Fruit fly (Drosophila melanogaster) whole organism, embryonic: ENCODE data around the gene mgr.

Experiments used
- Adf1 ChIP-seq: fragments of 200-800 bp; sonication (Bioruptor generic); IDR thresholded peaks from 2 replicates; pipeline ENCODE4 v1.3.6; 2022; ENCODE audit warnings: missing biosample characterization, missing genetic modification characterization
- Antp ChIP-seq: fragments of 200-800 bp; sonication (Bioruptor generic); optimal IDR thresholded peaks from 3 replicates; lab custom pipeline; 2016; ENCODE audit warnings: missing biosample characterization, missing genetic modification characterization
- Bgb ChIP-seq: fragments of 200-800 bp; sonication (Bioruptor generic); IDR thresholded peaks from 2 replicates; pipeline ENCODE4 v1.3.6; 2022; ENCODE audit warnings: missing biosample characterization, missing genetic modification characterization; ENCODE audit not compliant: partially characterized antibody
- CG10147 ChIP-seq: fragments of 200-800 bp; sonication (Bioruptor generic); optimal IDR thresholded peaks from 2 replicates; lab custom pipeline; 2019; ENCODE audit warnings: missing biosample characterization, mild to moderate bottlenecking, missing genetic modification characterization, moderate library complexity
- CG11695 ChIP-seq: fragments of 200-800 bp; sonication (Bioruptor generic); IDR thresholded peaks from 3 replicates; pipeline ENCODE4 v1.3.6; 2022; ENCODE audit warnings: missing biosample characterization, missing genetic modification characterization
- CG12104 ChIP-seq: fragments of 200-800 bp; sonication (Bioruptor generic); optimal IDR thresholded peaks from 3 replicates; lab custom pipeline; 2016; ENCODE audit warnings: missing biosample characterization, missing genetic modification characterization
- CG12155 ChIP-seq: fragments of 200-800 bp; sonication (Bioruptor generic); optimal IDR thresholded peaks from 3 replicates; lab custom pipeline; 2016; ENCODE audit warnings: missing biosample characterization, missing genetic modification characterization
- CG12299 ChIP-seq: fragments of 200-800 bp; sonication (Bioruptor generic); optimal IDR thresholded peaks from 2 replicates; lab custom pipeline; 2018; ENCODE audit warnings: missing biosample characterization, mild to moderate bottlenecking, missing genetic modification characterization
- CG14667 ChIP-seq: fragments of 200-800 bp; sonication (Bioruptor generic); IDR thresholded peaks from 2 replicates; pipeline ENCODE4 v1.3.6; 2022; ENCODE audit warnings: missing biosample characterization, missing genetic modification characterization
- CG15073 ChIP-seq: fragments of 200-800 bp; sonication (Bioruptor generic); optimal IDR thresholded peaks from 2 replicates; lab custom pipeline; 2016; ENCODE audit warnings: missing biosample characterization, missing genetic modification characterization
- CG17385 ChIP-seq: fragments of 200-800 bp; sonication (Bioruptor generic); optimal IDR thresholded peaks from 3 replicates; lab custom pipeline; 2018; ENCODE audit warnings: missing biosample characterization, mild to moderate bottlenecking, missing genetic modification characterization
- CG2875 ChIP-seq: fragments of 200-800 bp; sonication (Bioruptor generic); optimal IDR thresholded peaks from 2 replicates; lab custom pipeline; 2017; ENCODE audit warnings: missing biosample characterization, mild to moderate bottlenecking, missing genetic modification characterization, missing genetic modification reagents
- CG2889 ChIP-seq: fragments of 200-800 bp; sonication (Bioruptor generic); IDR thresholded peaks from 3 replicates; pipeline ENCODE4 v1.3.6; 2022; ENCODE audit warnings: missing biosample characterization, missing genetic modification characterization
- CG32767 ChIP-seq: fragments of 200-800 bp; sonication (Bioruptor generic); IDR thresholded peaks from 2 replicates; pipeline ENCODE4 v1.3.6; 2022; ENCODE audit warnings: missing biosample characterization, missing genetic modification characterization
- CG32772 ChIP-seq: fragments of 200-800 bp; sonication (Bioruptor generic); IDR thresholded peaks from 2 replicates; pipeline ENCODE4 v1.3.6; 2022; ENCODE audit warnings: missing biosample characterization, missing genetic modification characterization
- CG3838 ChIP-seq: fragments of 200-800 bp; sonication (Bioruptor generic); optimal IDR thresholded peaks from 3 replicates; lab custom pipeline; 2016; ENCODE audit warnings: missing biosample characterization, missing genetic modification characterization
- CG43689 ChIP-seq: fragments of 200-800 bp; sonication (Bioruptor generic); IDR thresholded peaks from 2 replicates; pipeline ENCODE4 v1.3.6; 2022; ENCODE audit warnings: missing biosample characterization, missing genetic modification characterization
- CG5245 ChIP-seq: fragments of 200-800 bp; sonication (Bioruptor generic); optimal IDR thresholded peaks from 3 replicates; lab custom pipeline; 2016; ENCODE audit warnings: missing biosample characterization, missing genetic modification characterization
- CG8089 ChIP-seq: fragments of 200-800 bp; sonication (Bioruptor generic); optimal IDR thresholded peaks from 3 replicates; lab custom pipeline; 2016; ENCODE audit warnings: missing biosample characterization, missing genetic modification characterization
- CG8359 ChIP-seq: fragments of 200-800 bp; sonication (Bioruptor generic); optimal IDR thresholded peaks from 2 replicates; lab custom pipeline; 2017; ENCODE audit warnings: missing biosample characterization, mild to moderate bottlenecking, missing genetic modification characterization, borderline replicate concordance
- CG8765 ChIP-seq: fragments of 200-800 bp; sonication (Bioruptor generic); IDR thresholded peaks from 2 replicates; pipeline ENCODE4 v1.3.6; 2022; ENCODE audit warnings: missing biosample characterization, missing genetic modification characterization
- Chrac-16 ChIP-seq: fragments of 200-800 bp; sonication (Bioruptor generic); optimal IDR thresholded peaks from 3 replicates; lab custom pipeline; 2016; ENCODE audit warnings: missing biosample characterization, missing genetic modification characterization
- Deaf1 ChIP-seq: fragments of 200-800 bp; optimal IDR thresholded peaks from 3 replicates; lab custom pipeline; 2019; ENCODE audit warnings: missing biosample characterization, mild to moderate bottlenecking, missing genetic modification characterization, moderate library complexity
- Ets65A ChIP-seq: fragments of 200-800 bp; sonication (Bioruptor generic); peaks from one replicate; lab custom pipeline; 2016; ENCODE audit warnings: missing biosample characterization, missing genetic modification characterization
- GATAe ChIP-seq: fragments of 200-800 bp; sonication (Bioruptor generic); conservative IDR thresholded peaks from 2 replicates; pipeline ENCODE4 v1.3.6; 2022; ENCODE audit warnings: missing biosample characterization, missing genetic modification characterization
- MTF-1 ChIP-seq: fragments of 200-800 bp; sonication (Bioruptor generic); optimal IDR thresholded peaks from 2 replicates; lab custom pipeline; 2018; ENCODE audit warnings: missing biosample characterization, mild to moderate bottlenecking, missing genetic modification characterization, borderline replicate concordance
- Max ChIP-seq: fragments of 200-800 bp; sonication (Bioruptor generic); optimal IDR thresholded peaks from 2 replicates; lab custom pipeline; 2016; ENCODE audit warnings: missing biosample characterization, mild to moderate bottlenecking, missing genetic modification characterization
- Med ChIP-seq: fragments of 200-800 bp; sonication (Bioruptor generic); peaks from one replicate; lab custom pipeline; 2016; ENCODE audit warnings: missing biosample characterization, missing genetic modification characterization, mild to moderate bottlenecking, inconsistent platforms, moderate library complexity
- Mes4 ChIP-seq: fragments of 200-800 bp; sonication (Bioruptor generic); optimal IDR thresholded peaks from 2 replicates; lab custom pipeline; 2016; ENCODE audit warnings: missing biosample characterization, missing genetic modification characterization
- NC2α ChIP-seq: fragments of 200-800 bp; sonication (Bioruptor generic); optimal IDR thresholded peaks from 2 replicates; lab custom pipeline; 2016; ENCODE audit warnings: missing biosample characterization, missing genetic modification characterization
- Optix ChIP-seq: fragments of 200-800 bp; sonication (Bioruptor generic); IDR thresholded peaks from 3 replicates; pipeline ENCODE4 v1.3.6; 2022; ENCODE audit warnings: missing biosample characterization, missing genetic modification characterization
- Poxn ChIP-seq: fragments of 200-800 bp; sonication (Bioruptor generic); IDR thresholded peaks from 2 replicates; pipeline ENCODE4 v1.3.6; 2022; ENCODE audit warnings: missing biosample characterization, missing genetic modification characterization
- Rfx ChIP-seq: fragments of 200-800 bp; sonication (Bioruptor generic); IDR thresholded peaks from 2 replicates; pipeline ENCODE4 v1.3.6; 2022; ENCODE audit warnings: missing biosample characterization, missing genetic modification characterization
- Ssrp ChIP-seq: fragments of 200-800 bp; sonication (Bioruptor generic); optimal IDR thresholded peaks from 2 replicates; lab custom pipeline; 2018; ENCODE audit warnings: missing biosample characterization, mild to moderate bottlenecking, missing genetic modification characterization, moderate library complexity
- ap ChIP-seq: fragments of 200-800 bp; sonication (Bioruptor generic); IDR thresholded peaks from 2 replicates; pipeline ENCODE4 v1.3.6; 2022; ENCODE audit warnings: missing biosample characterization, missing genetic modification characterization
- cas ChIP-seq: fragments of 200-800 bp; sonication (Bioruptor generic); IDR thresholded peaks from 2 replicates; pipeline ENCODE4 v1.3.6; 2022; ENCODE audit warnings: missing biosample characterization, missing genetic modification characterization
- chm ChIP-seq: fragments of 200-800 bp; sonication (Bioruptor generic); IDR thresholded peaks from 2 replicates; pipeline ENCODE4 v1.3.6; 2022; ENCODE audit warnings: missing biosample characterization, missing genetic modification characterization
- cwo ChIP-seq: fragments of 200-800 bp; sonication (Bioruptor generic); optimal IDR thresholded peaks from 3 replicates; lab custom pipeline; 2017; ENCODE audit warnings: missing biosample characterization, missing genetic modification characterization, mild to moderate bottlenecking, moderate library complexity, missing genetic modification reagents
- eve ChIP-seq, 2 experiments: fragments of >200 bp; optimal IDR thresholded peaks; 2 replicates each; lab custom pipeline; 2017; ENCODE audit warnings: missing biosample characterization in 2 of 2, missing genetic modification characterization in 2 of 2
- ewg ChIP-seq: fragments of 200-800 bp; sonication (Bioruptor generic); optimal IDR thresholded peaks from 3 replicates; lab custom pipeline; 2017; ENCODE audit warnings: mild to moderate bottlenecking, missing biosample characterization, missing genetic modification reagents, missing genetic modification characterization
- fd3F ChIP-seq: fragments of 200-800 bp; sonication (Bioruptor generic); optimal IDR thresholded peaks from 2 replicates; lab custom pipeline; 2018; ENCODE audit warnings: missing biosample characterization, mild to moderate bottlenecking, missing genetic modification characterization, moderate library complexity
- jumu ChIP-seq: fragments of 200-800 bp; sonication (Bioruptor generic); optimal IDR thresholded peaks from 3 replicates; lab custom pipeline; 2016; ENCODE audit warnings: missing biosample characterization, missing genetic modification characterization
- ken ChIP-seq: fragments of 200-800 bp; sonication (Bioruptor generic); IDR thresholded peaks from 3 replicates; pipeline ENCODE4 v1.3.6; 2022; ENCODE audit warnings: missing biosample characterization, missing genetic modification characterization
- pnt ChIP-seq: fragments of 200-800 bp; sonication (Bioruptor generic); optimal IDR thresholded peaks from 3 replicates; lab custom pipeline; 2016; ENCODE audit warnings: missing biosample characterization, missing genetic modification characterization
- psq ChIP-seq: fragments of 200-800 bp; sonication (Bioruptor generic); optimal IDR thresholded peaks from 2 replicates; lab custom pipeline; 2017; ENCODE audit warnings: missing biosample characterization, missing genetic modification characterization
- sc ChIP-seq, 3 experiments: fragments of >200 bp in 2 of 3; fragments of 200-800 bp in 1 of 3; sonication (Bioruptor generic) in 1 of 3; optimal IDR thresholded peaks; 2 replicates in 2 of 3; 3 replicates in 1 of 3; lab custom pipeline; 2017; ENCODE audit warnings: mild to moderate bottlenecking in 1 of 3, missing biosample characterization in 1 of 3, missing genetic modification characterization in 1 of 3, missing genetic modification reagents in 1 of 3
- sim ChIP-seq: fragments of 200-800 bp; sonication (Bioruptor generic); IDR thresholded peaks from 2 replicates; pipeline ENCODE4 v1.3.6; 2022; ENCODE audit warnings: missing biosample characterization, missing genetic modification characterization
- slbo ChIP-seq: fragments of 200-800 bp; sonication (Bioruptor generic); IDR thresholded peaks from 2 replicates; pipeline ENCODE4 v1.3.6; 2022; ENCODE audit warnings: missing biosample characterization, missing genetic modification characterization
- toy ChIP-seq: fragments of 200-800 bp; sonication (Bioruptor generic); IDR thresholded peaks from 2 replicates; pipeline ENCODE4 v1.3.6; 2022; ENCODE audit warnings: missing biosample characterization, missing genetic modification characterization
- zen2 ChIP-seq: fragments of 200-800 bp; sonication (Bioruptor generic); IDR thresholded peaks from 3 replicates; pipeline ENCODE4 v1.3.6; 2022; ENCODE audit warnings: missing biosample characterization, missing genetic modification characterization; ENCODE audit not compliant: partially characterized antibody

Gene mgr

dm6 chr3R:11435537-11436234 is 26.0 kb upstream of the mgr start, which contains the start of the genes Exd2 and CG5281 (continued):
- peak; percentile 32 for TF ChIP-seq Ssrp (tag; lab: Kevin White, UChicago)
- peak; percentile 93 for TF ChIP-seq Med
- no peak for TF ChIP-seq CG14667 (GFP tag; lab: Robert Waterston, UW)
- no peak for TF ChIP-seq cas (GFP tag; lab: Robert Waterston, UW)
- TF ChIP-seq CG2889 = no peak
- no peak for TF ChIP-seq sc (optimal IDR thresholded peaks at IDR 0.05; lab: Kevin White, UChicago)
- no peak for TF ChIP-seq sc (GFP tag; optimal IDR thresholded peaks at IDR 0.05; lab: Kevin White, UChicago)
- no peak for TF ChIP-seq CG12104
- peak; percentile 17 for TF ChIP-seq jumu (GFP tag; lab: Kevin White, UChicago)
- TF ChIP-seq eve (GFP tag; optimal IDR thresholded peaks at IDR 0.05; lab: Kevin White, UChicago) = no peak
- no peak for TF ChIP-seq chm
- TF ChIP-seq CG8089 = peak; percentile 35
- no peak for TF ChIP-seq zen2
- TF ChIP-seq CG5245 (GFP tag; lab: Kevin White, UChicago) = peak; percentile 14
- TF ChIP-seq CG17385 (GFP tag; lab: Kevin White, UChicago) = peak; percentile 62
- TF ChIP-seq GATAe (GFP tag; lab: Robert Waterston, UW) = no peak
- TF ChIP-seq CG15073 (GFP tag; lab: Kevin White, UChicago) = no peak
- TF ChIP-seq MTF-1 (GFP tag; lab: Kevin White, UChicago) = peak; percentile 39
- TF ChIP-seq fd3F (GFP tag; lab: Kevin White, UChicago) = peak; percentile 24
- peak; percentile 68 for TF ChIP-seq Chrac-16 (GFP tag; lab: Kevin White, UChicago)
- peak; percentile 44 for TF ChIP-seq ewg
- TF ChIP-seq CG2875 = no peak
- TF ChIP-seq CG3838 (GFP tag; lab: Kevin White, UChicago) = peak; percentile 5
- TF ChIP-seq Bgb (GFP tag; lab: Robert Waterston, UW) = 0 out of 2 replicates have a peak, but pooled peaks have one; percentile 9
- no peak for TF ChIP-seq CG11695 (GFP tag; lab: Robert Waterston, UW)
- TF ChIP-seq CG8359 (GFP tag; lab: Kevin White, UChicago) = no peak
- TF ChIP-seq Ets65A (GFP tag; lab: Kevin White, UChicago) = peak; percentile 96
- TF ChIP-seq CG12299 (tag; lab: Kevin White, UChicago) = peak; percentile 39
- no peak for TF ChIP-seq Optix
- TF ChIP-seq CG8765 (GFP tag; lab: Robert Waterston, UW) = no peak
- peak; percentile 13 for TF ChIP-seq pnt
- TF ChIP-seq NC2α (GFP tag; lab: Kevin White, UChicago) = no peak
- TF ChIP-seq CG12155 (GFP tag; lab: Kevin White, UChicago) = peak; percentile 55
- TF ChIP-seq Max (GFP tag; lab: Kevin White, UChicago) = peak; percentile 56
- TF ChIP-seq Rfx = peak; percentile 43; the same call in 1 of the 2 replicates
- TF ChIP-seq Adf1 (GFP tag; lab: Robert Waterston, UW) = no peak
- TF ChIP-seq Antp (GFP tag; lab: Kevin White, UChicago) = peak; percentile 58
- no peak for TF ChIP-seq Poxn (GFP tag; lab: Robert Waterston, UW)
- peak; percentile 73 for TF ChIP-seq Deaf1 (tag; lab: Kevin White, UChicago)
- peak; percentile 41; the same call in 1 of the 2 replicates for TF ChIP-seq slbo (GFP tag; lab: Robert Waterston, UW)
- TF ChIP-seq CG43689 = no peak
- 0 out of 3 replicates have a peak, but pooled peaks have one; percentile 38 for TF ChIP-seq ken (GFP tag; lab: Robert Waterston, UW)
- TF ChIP-seq psq (GFP tag; lab: Kevin White, UChicago) = no peak
- TF ChIP-seq toy (GFP tag; lab: Robert Waterston, UW) = no peak
- no peak for TF ChIP-seq sim (GFP tag; lab: Robert Waterston, UW)
- TF ChIP-seq CG10147 = peak; percentile 26
- peak; percentile 46 for TF ChIP-seq Mes4 (GFP tag; lab: Kevin White, UChicago)
- TF ChIP-seq CG32767 (GFP tag; lab: Robert Waterston, UW) = no peak
- TF ChIP-seq cwo (GFP tag; lab: Kevin White, UChicago) = peak; percentile 16
- no peak; the same call in 1 of the 2 replicates for TF ChIP-seq CG32772 (GFP tag; lab: Robert Waterston, UW)
- no peak for TF ChIP-seq ap
